ENCODE assay signal across 5 worm cellular contexts in genomic region chrII:4089183-4089582, ce11.
TF ChIP-seq lines count a peak whose summit lies in the region.

No protein-coding gene starts in this region.

TF ChIP-seq in whole organism, L1 larva, 84 proteins besides CTCF, POLR2A, EP300 and RAD21 (continued from another document and continues in another):
- TF ChIP-seq nhr-77 (tag; optimal IDR thresholded peaks at IDR 0.05; lab: Kevin White, UChicago) (no peak), aha-1 (tag; optimal IDR thresholded peaks at IDR 0.05; lab: Kevin White, UChicago) (no peak), unc-62 (GFP tag; optimal IDR thresholded peaks at IDR 0.05; lab: Kevin White, UChicago) (no peak), F16B12.6 (tag; optimal IDR thresholded peaks at IDR 0.05; lab: Kevin White, UChicago) (no peak), nhr-12 (tag; optimal IDR thresholded peaks at IDR 0.05; lab: Kevin White, UChicago) (no peak), nhr-11 (tag; optimal IDR thresholded peaks at IDR 0.05; lab: Kevin White, UChicago) (peak; percentile 3), nhr-20 (tag; optimal IDR thresholded peaks at IDR 0.05; lab: Kevin White, UChicago) (peak; percentile 86), snu-23 (GFP tag; optimal IDR thresholded peaks at IDR 0.05; lab: Kevin White, UChicago) (peak; percentile 74), egl-13 (tag; optimal IDR thresholded peaks at IDR 0.05; lab: Kevin White, UChicago) (no peak), ceh-90 (tag; optimal IDR thresholded peaks at IDR 0.05; lab: Kevin White, UChicago) (no peak), isw-1 (GFP tag; IDR thresholded peaks at IDR 0.05; lab: Robert Waterston, UW) (no peak), irx-1 (tag; optimal IDR thresholded peaks at IDR 0.05; lab: Kevin White, UChicago) (no peak), fos-1 (tag; optimal IDR thresholded peaks at IDR 0.05; lab: Kevin White, UChicago) (no peak), pqm-1 (tag; optimal IDR thresholded peaks at IDR 0.05; lab: Kevin White, UChicago) (peak; percentile 76), elt-2 (tag; optimal IDR thresholded peaks at IDR 0.05; lab: Kevin White, UChicago) (peak; percentile 98), efl-1 (optimal IDR thresholded peaks at IDR 0.05; lab: Kevin White, UChicago) (peak; percentile 9 to 26), efl-1 (GFP tag; optimal IDR thresholded peaks at IDR 0.05 in 1 of 2; lab: Kevin White, UChicago) (peak in 1 of 2 experiments; percentile 77), sox-4 (tag; optimal IDR thresholded peaks at IDR 0.05; lab: Kevin White, UChicago) (no peak), swsn-7 (tag; optimal IDR thresholded peaks at IDR 0.05; lab: Kevin White, UChicago) (peak; percentile 8), ceh-88 (GFP tag; IDR thresholded peaks at IDR 0.05; lab: Robert Waterston, UW) (no peak), lir-3 (tag; optimal IDR thresholded peaks at IDR 0.05; lab: Kevin White, UChicago; ENCODE audit: poor library complexity) (no peak), hpl-2 (GFP tag; optimal IDR thresholded peaks at IDR 0.05; lab: Kevin White, UChicago) (no peak), ama-1 (optimal IDR thresholded peaks at IDR 0.05; lab: Kevin White, UChicago) (no peak), fkh-4 (tag; optimal IDR thresholded peaks at IDR 0.05; lab: Kevin White, UChicago; ENCODE audit: borderline replicate concordance) (no peak), sup-37 (GFP tag; optimal IDR thresholded peaks at IDR 0.05; lab: Kevin White, UChicago) (no peak), mep-1 (tag; optimal IDR thresholded peaks at IDR 0.05; lab: Kevin White, UChicago) (peak; percentile 45), hlh-17 (GFP tag; optimal IDR thresholded peaks at IDR 0.05; lab: Kevin White, UChicago; ENCODE audit: borderline replicate concordance) (no peak)

TF ChIP-seq in whole organism, L2 larva, 48 proteins besides CTCF, POLR2A, EP300 and RAD21 (continued from another document and continues in another):
- TF ChIP-seq lsy-2 (tag; optimal IDR thresholded peaks at IDR 0.05; lab: Kevin White, UChicago) (peak in 1 of 2 experiments; percentile 71), sma-9 (GFP tag; optimal IDR thresholded peaks at IDR 0.05; lab: Kevin White, UChicago) (peak; percentile 100), sma-9 (tag; optimal IDR thresholded peaks at IDR 0.05; lab: Kevin White, UChicago) (no peak), elt-3 (tag; optimal IDR thresholded peaks at IDR 0.05; lab: Kevin White, UChicago) (no peak), unc-39 (tag; optimal IDR thresholded peaks at IDR 0.05; lab: Kevin White, UChicago) (no peak), ceh-82 (tag; optimal IDR thresholded peaks at IDR 0.05; lab: Kevin White, UChicago) (no peak), nhr-25 (tag; optimal IDR thresholded peaks at IDR 0.05; lab: Kevin White, UChicago) (peak; percentile 86), alr-1 (tag; optimal IDR thresholded peaks at IDR 0.05; lab: Kevin White, UChicago) (no peak), crh-2 (tag; optimal IDR thresholded peaks at IDR 0.05; lab: Kevin White, UChicago) (peak; percentile 89), sma-3 (GFP tag; optimal IDR thresholded peaks at IDR 0.05; lab: Kevin White, UChicago) (peak; percentile 58), ztf-11 (tag; optimal IDR thresholded peaks at IDR 0.05; lab: Kevin White, UChicago) (no peak), unc-55 (GFP tag; optimal IDR thresholded peaks at IDR 0.05; lab: Kevin White, UChicago) (no peak), elt-1 (tag; optimal IDR thresholded peaks at IDR 0.05; lab: Kevin White, UChicago) (no peak), ZK546.5 (tag; optimal IDR thresholded peaks at IDR 0.05; lab: Kevin White, UChicago) (no peak), blmp-1 (tag; optimal IDR thresholded peaks at IDR 0.05; lab: Kevin White, UChicago; ENCODE audit: insufficient read depth) (peak; percentile 71), snpc-4 (tag; optimal IDR thresholded peaks at IDR 0.05; lab: Kevin White, UChicago) (no peak), egl-27 (tag; optimal IDR thresholded peaks at IDR 0.05; lab: Kevin White, UChicago) (peak; percentile 73), nhr-237 (tag; optimal IDR thresholded peaks at IDR 0.05; lab: Kevin White, UChicago) (no peak), ama-1 (optimal IDR thresholded peaks at IDR 0.05; lab: Kevin White, UChicago) (no peak), mdl-1 (tag; optimal IDR thresholded peaks at IDR 0.05; lab: Kevin White, UChicago) (peak; percentile 29 to 64), nhr-129 (tag; optimal IDR thresholded peaks at IDR 0.05; lab: Kevin White, UChicago) (peak; percentile 60), lin-39 (tag; optimal IDR thresholded peaks at IDR 0.05; lab: Kevin White, UChicago) (no peak), Y55F3AM.14 (GFP tag; optimal IDR thresholded peaks at IDR 0.05; lab: Kevin White, UChicago) (no peak), ceh-16 (tag; optimal IDR thresholded peaks at IDR 0.05; lab: Kevin White, UChicago) (no peak), C34F6.9 (tag; optimal IDR thresholded peaks at IDR 0.05; lab: Kevin White, UChicago) (peak; percentile 30), skn-1 (tag; optimal IDR thresholded peaks at IDR 0.05; lab: Kevin White, UChicago) (no peak), R02D3.7 (tag; optimal IDR thresholded peaks at IDR 0.05; lab: Kevin White, UChicago) (no peak), nhr-6 (tag; optimal IDR thresholded peaks at IDR 0.05; lab: Kevin White, UChicago) (peak; percentile 43)

TF ChIP-seq in whole organism, L3 larva, 47 proteins besides CTCF, POLR2A, EP300 and RAD21 (continued from another document):
- TF ChIP-seq mml-1 (tag; optimal IDR thresholded peaks at IDR 0.05; lab: Kevin White, UChicago) (no peak), nhr-23 (tag; optimal IDR thresholded peaks at IDR 0.05; lab: Kevin White, UChicago) (peak; percentile 51), nhr-43 (tag; optimal IDR thresholded peaks at IDR 0.05; lab: Kevin White, UChicago; ENCODE audit: poor library complexity, severe bottlenecking) (peak; percentile 94), ceh-28 (tag; optimal IDR thresholded peaks at IDR 0.05; lab: Kevin White, UChicago) (peak; percentile 24), nhr-25 (tag; optimal IDR thresholded peaks at IDR 0.05; lab: Kevin White, UChicago) (peak; percentile 51), lsy-12 (tag; optimal IDR thresholded peaks at IDR 0.05; lab: Kevin White, UChicago) (peak; percentile 8), fos-1 (tag; optimal IDR thresholded peaks at IDR 0.05; lab: Kevin White, UChicago) (peak; percentile 33), nfya-1 (tag; optimal IDR thresholded peaks at IDR 0.05; lab: Kevin White, UChicago; ENCODE audit: insufficient read depth) (peak; percentile 51), nhr-76 (tag; optimal IDR thresholded peaks at IDR 0.05; lab: Kevin White, UChicago) (peak; percentile 30), ztf-4 (tag; optimal IDR thresholded peaks at IDR 0.05; lab: Kevin White, UChicago) (no peak), elt-2 (tag; optimal IDR thresholded peaks at IDR 0.05; lab: Kevin White, UChicago) (peak; percentile 99), nhr-11 (tag; optimal IDR thresholded peaks at IDR 0.05; lab: Kevin White, UChicago) (no peak), nhr-237 (tag; optimal IDR thresholded peaks at IDR 0.05; lab: Kevin White, UChicago) (no peak), pha-4 (tag; optimal IDR thresholded peaks at IDR 0.05; lab: Kevin White, UChicago) (peak; percentile 63), ZK546.5 (tag; optimal IDR thresholded peaks at IDR 0.05; lab: Kevin White, UChicago) (no peak), ceh-16 (tag; optimal IDR thresholded peaks at IDR 0.05; lab: Kevin White, UChicago) (no peak), egl-27 (tag; optimal IDR thresholded peaks at IDR 0.05; lab: Kevin White, UChicago) (peak; percentile 83), hmg-11 (tag; optimal IDR thresholded peaks at IDR 0.05; lab: Kevin White, UChicago) (no peak), nhr-67 (tag; optimal IDR thresholded peaks at IDR 0.05; lab: Kevin White, UChicago) (no peak)

TF ChIP-seq in whole organism, L4 larva, 104 proteins besides CTCF, POLR2A, EP300 and RAD21 (continued from another document and continues in another):
- peak; percentile 75 for TF ChIP-seq nhr-102 (tag; optimal IDR thresholded peaks at IDR 0.05; lab: Kevin White, UChicago)
- no peak for TF ChIP-seq F49E8.2 (tag; optimal IDR thresholded peaks at IDR 0.05; lab: Kevin White, UChicago; ENCODE audit: borderline replicate concordance)
- no peak; the same call in 1 of the 2 replicates for TF ChIP-seq pha-4 (GFP tag; IDR thresholded peaks at IDR 0.05; lab: Robert Waterston, UW)
- TF ChIP-seq pha-4 (tag; optimal IDR thresholded peaks at IDR 0.05; lab: Kevin White, UChicago): no peak
- TF ChIP-seq dmd-6 (GFP tag; IDR thresholded peaks at IDR 0.05; lab: Robert Waterston, UW): peak; percentile 99
- no peak for TF ChIP-seq unc-130 (GFP tag; optimal IDR thresholded peaks at IDR 0.05; lab: Kevin White, UChicago)
- peak; percentile 80 for TF ChIP-seq nhr-76 (tag; optimal IDR thresholded peaks at IDR 0.05; lab: Kevin White, UChicago)
- TF ChIP-seq nhr-6 (tag; optimal IDR thresholded peaks at IDR 0.05; lab: Kevin White, UChicago): peak; percentile 32
- TF ChIP-seq tra-1 (GFP tag; IDR thresholded peaks at IDR 0.05; lab: Robert Waterston, UW): peak; percentile 91
- TF ChIP-seq aha-1 (tag; lab: Kevin White, UChicago): peak; percentile 85
- TF ChIP-seq nhr-77 (tag; optimal IDR thresholded peaks at IDR 0.05; lab: Kevin White, UChicago): peak; percentile 95
- peak; percentile 54; the same call in 1 of the 2 replicates for TF ChIP-seq T26A8.4 (GFP tag; IDR thresholded peaks at IDR 0.05; lab: Robert Waterston, UW)
- TF ChIP-seq hmg-1.1 (GFP tag; IDR thresholded peaks at IDR 0.05; lab: Robert Waterston, UW): peak; percentile 24; the same call in 1 of the 2 replicates
- TF ChIP-seq pqm-1 (tag; optimal IDR thresholded peaks at IDR 0.05; lab: Kevin White, UChicago): peak; percentile 95
- peak; percentile 35 for TF ChIP-seq dpl-1 (GFP tag; optimal IDR thresholded peaks at IDR 0.05; lab: Kevin White, UChicago)
- no peak for TF ChIP-seq zfp-2 (tag; optimal IDR thresholded peaks at IDR 0.05; lab: Kevin White, UChicago)
- TF ChIP-seq zip-2 (tag; optimal IDR thresholded peaks at IDR 0.05; lab: Kevin White, UChicago): no peak
- TF ChIP-seq duxl-1 (tag; optimal IDR thresholded peaks at IDR 0.05; lab: Kevin White, UChicago; ENCODE audit: poor library complexity): peak; percentile 45
- TF ChIP-seq mep-1 (tag; optimal IDR thresholded peaks at IDR 0.05; lab: Kevin White, UChicago): peak; percentile 77
- TF ChIP-seq Y48G9A.11 (GFP tag; IDR thresholded peaks at IDR 0.05; lab: Robert Waterston, UW): no peak
- TF ChIP-seq lin-15B (tag; optimal IDR thresholded peaks at IDR 0.05; lab: Kevin White, UChicago): no peak
- peak; percentile 4 to 25 for TF ChIP-seq daf-16 (GFP tag; optimal IDR thresholded peaks at IDR 0.05; lab: Kevin White, UChicago)
- peak; percentile 89 for TF ChIP-seq daf-16 (tag; optimal IDR thresholded peaks at IDR 0.05; lab: Kevin White, UChicago)
- TF ChIP-seq lir-3 (tag; optimal IDR thresholded peaks at IDR 0.05; lab: Kevin White, UChicago): no peak
- TF ChIP-seq snpc-4 (tag; optimal IDR thresholded peaks at IDR 0.05; lab: Kevin White, UChicago): no peak
- peak; percentile 7 to 72 for TF ChIP-seq unc-62 (GFP tag; optimal IDR thresholded peaks at IDR 0.05 in 1 of 2; lab: Kevin White, UChicago)
- TF ChIP-seq unc-62 (tag; optimal IDR thresholded peaks at IDR 0.05; lab: Kevin White, UChicago): no peak
- peak; percentile 73 to 94 for TF ChIP-seq mdl-1 (tag; optimal IDR thresholded peaks at IDR 0.05; lab: Kevin White, UChicago)
- 0 out of 2 replicates have a peak, but pooled peaks have one; percentile 18 for TF ChIP-seq ctbp-1 (GFP tag; IDR thresholded peaks at IDR 0.05; lab: Robert Waterston, UW)
- peak; percentile 89 for TF ChIP-seq gei-8 (GFP tag; optimal IDR thresholded peaks at IDR 0.05; lab: Kevin White, UChicago)
- peak; percentile 41 for TF ChIP-seq mes-2 (tag; optimal IDR thresholded peaks at IDR 0.05; lab: Kevin White, UChicago; ENCODE audit: poor library complexity, severe bottlenecking)
- no peak for TF ChIP-seq nhr-237 (tag; optimal IDR thresholded peaks at IDR 0.05; lab: Kevin White, UChicago)
- peak in 1 of 2 experiments; percentile 67 for TF ChIP-seq lsy-2 (tag; optimal IDR thresholded peaks at IDR 0.05; lab: Kevin White, UChicago)

TF ChIP-seq in whole organism, young adult, 124 proteins besides CTCF, POLR2A, EP300 and RAD21 (continued from another document):
- TF ChIP-seq K11D2.4 (GFP tag; IDR thresholded peaks at IDR 0.05; lab: Robert Waterston, UW) (peak; percentile 78), madf-3 (GFP tag; IDR thresholded peaks at IDR 0.05; lab: Robert Waterston, UW) (no peak), lir-1 (GFP tag; conservative IDR thresholded peaks at IDR 0.05; lab: Robert Waterston, UW) (peak; percentile 18; the same call in 1 of the 2 replicates), lsl-1 (GFP tag; optimal IDR thresholded peaks at IDR 0.05; lab: Kevin White, UChicago) (no peak), dpff-1 (tag; optimal IDR thresholded peaks at IDR 0.05; lab: Kevin White, UChicago) (no peak), cebp-1 (GFP tag; IDR thresholded peaks at IDR 0.05; lab: Robert Waterston, UW) (0 out of 2 replicates have a peak, but pooled peaks have one; percentile 20), cebp-1 (tag; optimal IDR thresholded peaks at IDR 0.05; lab: Kevin White, UChicago) (peak; percentile 73)
